Worm (Caenorhabditis elegans): ENCODE measurements around the gene mlc-2.

mlc-2 gene

ce11 chrX:17419813-17420584 is 36.4 kb downstream of the mlc-2 start:
- no peak for TF ChIP-seq lir-3 (tag; optimal IDR thresholded peaks at IDR 0.05)
- TF ChIP-seq nhr-76 (tag; optimal IDR thresholded peaks at IDR 0.05) = no peak
- TF ChIP-seq hif-1 (tag; optimal IDR thresholded peaks at IDR 0.05) = no peak
- TF ChIP-seq daf-19 (GFP tag; conservative IDR thresholded peaks at IDR 0.05) = no peak
- peak; percentile 90 for TF ChIP-seq zfp-3 (GFP tag; conservative IDR thresholded peaks at IDR 0.05)
- TF ChIP-seq ceh-62 (tag; optimal IDR thresholded peaks at IDR 0.05) = no peak
- no peak for TF ChIP-seq fos-1 (tag; optimal IDR thresholded peaks at IDR 0.05)
- no peak for TF ChIP-seq ctbp-1 (GFP tag; IDR thresholded peaks at IDR 0.05)
- peak; percentile 52 for TF ChIP-seq dve-1 (tag; optimal IDR thresholded peaks at IDR 0.05; ENCODE audit: insufficient read depth)
- TF ChIP-seq dmd-6 (GFP tag; IDR thresholded peaks at IDR 0.05) = no peak; the same call in 1 of the 2 replicates
- no peak for TF ChIP-seq nhr-237 (tag; optimal IDR thresholded peaks at IDR 0.05)
- peak; percentile 51 for TF ChIP-seq mxl-3 (GFP tag; optimal IDR thresholded peaks at IDR 0.05)
- TF ChIP-seq mes-2 (tag; optimal IDR thresholded peaks at IDR 0.05; ENCODE audit: poor library complexity, severe bottlenecking) = peak; percentile 39
- TF ChIP-seq T26A8.4 (GFP tag; IDR thresholded peaks at IDR 0.05) = peak; percentile 92
- TF ChIP-seq zag-1 (tag; optimal IDR thresholded peaks at IDR 0.05) = no peak
- TF ChIP-seq pqm-1 (tag; optimal IDR thresholded peaks at IDR 0.05) = no peak
- no peak for TF ChIP-seq nhr-41 (GFP tag; IDR thresholded peaks at IDR 0.05)
- no peak for TF ChIP-seq ztf-11 (tag; optimal IDR thresholded peaks at IDR 0.05)
- no peak for TF ChIP-seq set-16 (GFP tag; IDR thresholded peaks at IDR 0.05)
- peak; percentile 1 for TF ChIP-seq ceh-28 (tag; optimal IDR thresholded peaks at IDR 0.05)
- no peak for TF ChIP-seq snpc-1.2 (GFP tag; IDR thresholded peaks at IDR 0.05)
- TF ChIP-seq nhr-102 (tag; optimal IDR thresholded peaks at IDR 0.05) = peak; percentile 63
- TF ChIP-seq nhr-10 (tag; optimal IDR thresholded peaks at IDR 0.05) = peak; percentile 5
- TF ChIP-seq F26F4.8 (GFP tag; conservative IDR thresholded peaks at IDR 0.05) = no peak
- TF ChIP-seq jun-1 (tag; optimal IDR thresholded peaks at IDR 0.05) = peak; percentile 39
- TF ChIP-seq Y75B8A.6 (GFP tag; IDR thresholded peaks at IDR 0.05) = peak; percentile 25; the same call in 1 of the 2 replicates
- no peak for TF ChIP-seq zfp-2 (tag; optimal IDR thresholded peaks at IDR 0.05)
- no peak for TF ChIP-seq R02D3.7 (tag; optimal IDR thresholded peaks at IDR 0.05)
- TF ChIP-seq F10B5.3 (tag; optimal IDR thresholded peaks at IDR 0.05) = no peak
- no peak for TF ChIP-seq daf-8 (GFP tag; IDR thresholded peaks at IDR 0.05)
- no peak for TF ChIP-seq egl-43 (GFP tag; IDR thresholded peaks at IDR 0.05)
- TF ChIP-seq dmd-9 (GFP tag; IDR thresholded peaks at IDR 0.05) = no peak
- no peak for TF ChIP-seq attf-4 (tag; optimal IDR thresholded peaks at IDR 0.05)
- TF ChIP-seq daf-16 (GFP tag; optimal IDR thresholded peaks at IDR 0.05) = no peak
- no peak for TF ChIP-seq daf-16 (tag; optimal IDR thresholded peaks at IDR 0.05)
- TF ChIP-seq hlh-30 (tag; optimal IDR thresholded peaks at IDR 0.05; ENCODE audit: insufficient read depth) = peak; percentile 2
- TF ChIP-seq nhr-28 (tag; optimal IDR thresholded peaks at IDR 0.05) = peak; percentile 46
- TF ChIP-seq ama-1 (optimal IDR thresholded peaks at IDR 0.05) = peak; percentile 61
- TF ChIP-seq Y5F2A.4 (GFP tag; optimal IDR thresholded peaks at IDR 0.05) = no peak
- TF ChIP-seq lsy-2 (tag; optimal IDR thresholded peaks at IDR 0.05) = peak; percentile 21 to 74
- no peak for TF ChIP-seq F44E2.7 (GFP tag; IDR thresholded peaks at IDR 0.05)
- TF ChIP-seq lin-29 (GFP tag; IDR thresholded peaks at IDR 0.05) = no peak
- TF ChIP-seq ZK337.2 (GFP tag; IDR thresholded peaks at IDR 0.05) = no peak
- TF ChIP-seq vab-7 (GFP tag; IDR thresholded peaks at IDR 0.05) = no peak
- TF ChIP-seq nhr-6 (tag; optimal IDR thresholded peaks at IDR 0.05) = no peak
- TF ChIP-seq mep-1 (tag; optimal IDR thresholded peaks at IDR 0.05) = peak; percentile 78
- no peak for TF ChIP-seq nhr-111 (GFP tag; optimal IDR thresholded peaks at IDR 0.05)
- peak; percentile 91 for TF ChIP-seq nhr-25 (tag; optimal IDR thresholded peaks at IDR 0.05; ENCODE audit: borderline replicate concordance, insufficient read depth)
- TF ChIP-seq nhr-77 (tag; optimal IDR thresholded peaks at IDR 0.05) = peak; percentile 50
- TF ChIP-seq zip-2 (tag; optimal IDR thresholded peaks at IDR 0.05) = no peak
- TF ChIP-seq daf-12 (tag; optimal IDR thresholded peaks at IDR 0.05) = no peak
